Worm (Caenorhabditis elegans) whole organism, L1 larva: Measurements from ENCODE around the gene elf-1.

Experiments used
- aly-2 ChIP-seq: fragments of 150-350 bp; optimal IDR thresholded peaks from 2 replicates; lab custom pipeline; 2014; ENCODE audit warnings: missing biosample characterization, missing genetic modification characterization
- fkh-10 ChIP-seq: sonication (generic microtip); optimal IDR thresholded peaks from 2 replicates; lab custom pipeline; 2017; ENCODE audit warnings: missing biosample characterization, missing genetic modification reagents, missing genetic modification characterization
- jun-1 ChIP-seq: fragments of 150-350 bp; optimal IDR thresholded peaks from 2 replicates; lab custom pipeline; 2014; ENCODE audit warnings: missing biosample characterization, missing genetic modification reagents, missing genetic modification characterization
- lin-13 ChIP-seq: fragments of 150-350 bp; optimal IDR thresholded peaks from 2 replicates; lab custom pipeline; 2014; ENCODE audit warnings: missing biosample characterization, missing genetic modification reagents, missing genetic modification characterization
- lin-39 ChIP-seq: fragments of 150-350 bp; optimal IDR thresholded peaks from 2 replicates; lab custom pipeline; 2014; ENCODE audit warnings: missing biosample characterization, missing genetic modification reagents, missing genetic modification characterization
- mdl-1 ChIP-seq, 2 experiments: fragments of 150-350 bp; optimal IDR thresholded peaks; 2 replicates each; lab custom pipeline; 2014 to 2017; ENCODE audit warnings: missing biosample characterization in 2 of 2, missing genetic modification characterization in 2 of 2, inconsistent platforms in 1 of 2
- mep-1 ChIP-seq: fragments of 150-350 bp; optimal IDR thresholded peaks from 2 replicates; lab custom pipeline; 2014; ENCODE audit warnings: missing biosample characterization, missing genetic modification characterization
- pqm-1 ChIP-seq: sonication (generic microtip); optimal IDR thresholded peaks from 3 replicates; lab custom pipeline; 2017; ENCODE audit warnings: missing biosample characterization, missing genetic modification characterization
- sup-37 ChIP-seq: fragments of 200-800 bp; sonication (Bioruptor generic); optimal IDR thresholded peaks from 2 replicates; lab custom pipeline; 2018; ENCODE audit warnings: mild to moderate bottlenecking, missing genetic modification characterization, missing compliant biosample characterization
- swsn-7 ChIP-seq: sonication (generic microtip); optimal IDR thresholded peaks from 2 replicates; lab custom pipeline; 2016; ENCODE audit warnings: missing genetic modification characterization, missing compliant biosample characterization
- unc-130 ChIP-seq: fragments of 150-350 bp; optimal IDR thresholded peaks from 2 replicates; lab custom pipeline; 2017; ENCODE audit warnings: missing biosample characterization, missing genetic modification characterization, inconsistent platforms
- unc-62 ChIP-seq: fragments of 150-350 bp; optimal IDR thresholded peaks from 2 replicates; lab custom pipeline; 2014; ENCODE audit warnings: missing biosample characterization, missing genetic modification reagents, missing genetic modification characterization

DNA sequence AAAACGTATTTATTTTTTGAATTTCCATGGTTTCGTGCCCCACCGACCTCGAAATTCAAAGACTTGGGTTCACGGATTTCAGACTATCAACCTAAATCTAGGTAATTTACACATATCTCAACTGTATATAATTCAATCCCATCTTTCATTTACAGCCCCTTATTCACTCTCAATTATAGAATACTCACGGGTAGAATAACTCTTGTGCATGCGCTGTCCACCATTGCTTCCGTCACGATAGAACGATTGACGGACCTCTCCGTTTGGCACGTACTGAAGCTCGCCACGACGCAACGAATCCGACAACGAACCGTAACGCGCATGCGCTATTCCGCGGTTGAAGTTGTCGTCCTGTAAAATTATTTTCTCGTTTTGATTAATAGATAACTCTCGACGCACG lies 39.7 kb downstream of the elf-1 start:
- no peak for TF ChIP-seq fkh-10 (GFP tag; lab: Kevin White, UChicago)
- no peak for TF ChIP-seq mep-1 (tag; lab: Kevin White, UChicago)
- TF ChIP-seq jun-1 (tag; lab: Kevin White, UChicago) = no peak
- no peak for TF ChIP-seq unc-130 (tag; lab: Kevin White, UChicago)
- TF ChIP-seq pqm-1 (tag; lab: Kevin White, UChicago) = no peak
- no peak for TF ChIP-seq sup-37 (GFP tag; lab: Kevin White, UChicago)
- no peak for TF ChIP-seq lin-13 (GFP tag; lab: Kevin White, UChicago)
- TF ChIP-seq swsn-7 (tag; lab: Kevin White, UChicago) = no peak
- no peak for TF ChIP-seq aly-2
- TF ChIP-seq unc-62 (GFP tag; lab: Kevin White, UChicago) = no peak
- TF ChIP-seq lin-39 = no peak
- TF ChIP-seq mdl-1 (tag; optimal IDR thresholded peaks at IDR 0.05; lab: Kevin White, UChicago) = no peak
